Fruit fly (Drosophila melanogaster): ENCODE measurements around the gene CG10347.

Gene CG10347

dm6 chrX:11823003-11823402, 31.7 kb downstream of the CG10347 start (continued):
- no peak for TF ChIP-seq fd59A (GFP tag; optimal IDR thresholded peaks at IDR 0.05)
- peak; percentile 28 for TF ChIP-seq CG31627 (GFP tag; optimal IDR thresholded peaks at IDR 0.05)
- no peak for TF ChIP-seq pdm3 (GFP tag; optimal IDR thresholded peaks at IDR 0.05)
- TF ChIP-seq vri (GFP tag; optimal IDR thresholded peaks at IDR 0.05): peak; percentile 58
- TF ChIP-seq CG3919 (GFP tag; optimal IDR thresholded peaks at IDR 0.05): peak; percentile 5
- peak; percentile 23 for TF ChIP-seq dac (GFP tag; optimal IDR thresholded peaks at IDR 0.05)
- TF ChIP-seq esn (GFP tag; optimal IDR thresholded peaks at IDR 0.05): peak; percentile 20

- TF ChIP-seq achi (GFP tag; optimal IDR thresholded peaks at IDR 0.05) (peak; percentile 21), acj6 (GFP tag; optimal IDR thresholded peaks at IDR 0.05) (no peak), CG34406 (GFP tag; optimal IDR thresholded peaks at IDR 0.05) (peak; percentile 20), Sox15 (GFP tag; optimal IDR thresholded peaks at IDR 0.05) (no peak), Blimp-1 (GFP tag; optimal IDR thresholded peaks at IDR 0.05) (no peak), fd59A (GFP tag; optimal IDR thresholded peaks at IDR 0.05) (no peak), CG15336 (GFP tag; IDR thresholded peaks at IDR 0.05) (no peak), CG9139 (GFP tag; optimal IDR thresholded peaks at IDR 0.05) (no peak), CG32006 (GFP tag; optimal IDR thresholded peaks at IDR 0.05) (peak; percentile 24), CG8319 (GFP tag; optimal IDR thresholded peaks at IDR 0.05) (no peak), topi (GFP tag; optimal IDR thresholded peaks at IDR 0.05) (peak; percentile 12), Eip93F (GFP tag; optimal IDR thresholded peaks at IDR 0.05) (no peak), CG6792 (GFP tag; optimal IDR thresholded peaks at IDR 0.05) (no peak), ss (GFP tag; optimal IDR thresholded peaks at IDR 0.05) (peak in 1 of 2 experiments; percentile 8), Met (GFP tag; optimal IDR thresholded peaks at IDR 0.05) (no peak), Eip75B (GFP tag; optimal IDR thresholded peaks at IDR 0.05) (no peak), CG4318 (GFP tag; optimal IDR thresholded peaks at IDR 0.05) (no peak), CG10669 (GFP tag; optimal IDR thresholded peaks at IDR 0.05) (peak; percentile 4), pdm3 (GFP tag; optimal IDR thresholded peaks at IDR 0.05) (no peak), CG6163 (GFP tag; IDR thresholded peaks at IDR 0.05) (peak; percentile 49; the same call in 1 of the 3 replicates), eg (GFP tag; IDR thresholded peaks at IDR 0.05) (peak; percentile 59; the same call in 1 of the 3 replicates), Hr4 (GFP tag; optimal IDR thresholded peaks at IDR 0.05) (peak; percentile 39), CG8119 (GFP tag; IDR thresholded peaks at IDR 0.05) (peak; percentile 54; the same call in 2 of the 3 replicates), vri (GFP tag; optimal IDR thresholded peaks at IDR 0.05) (peak; percentile 20), salr (GFP tag; optimal IDR thresholded peaks at IDR 0.05) (no peak), Hr39 (GFP tag; optimal IDR thresholded peaks at IDR 0.05) (no peak), CG3032 (tag; optimal IDR thresholded peaks at IDR 0.05) (no peak), CG3919 (GFP tag; optimal IDR thresholded peaks at IDR 0.05) (peak; percentile 14), svp (GFP tag) (peak; percentile 60), Hr38 (GFP tag; optimal IDR thresholded peaks at IDR 0.05) (no peak), Gug (GFP tag; IDR thresholded peaks at IDR 0.05) (no peak), spab (GFP tag; optimal IDR thresholded peaks at IDR 0.05) (no peak), CG1621 (tag; optimal IDR thresholded peaks at IDR 0.05) (no peak), CG10631 (GFP tag; optimal IDR thresholded peaks at IDR 0.05) (no peak), Eip78C (GFP tag) (peak; percentile 54), CG6276 (GFP tag; optimal IDR thresholded peaks at IDR 0.05) (peak; percentile 36), net (GFP tag; optimal IDR thresholded peaks at IDR 0.05) (no peak), dsx (GFP tag; optimal IDR thresholded peaks at IDR 0.05; ENCODE audit: poor library complexity, severe bottlenecking) (no peak), CG6854 (GFP tag; optimal IDR thresholded peaks at IDR 0.05) (no peak), esn (GFP tag; optimal IDR thresholded peaks at IDR 0.05) (peak; percentile 23), fd85E (GFP tag; optimal IDR thresholded peaks at IDR 0.05) (no peak), lz (GFP tag; optimal IDR thresholded peaks at IDR 0.05) (peak; percentile 44), OdsH (GFP tag; optimal IDR thresholded peaks at IDR 0.05) (peak; percentile 11), CG11294 (GFP tag; IDR thresholded peaks at IDR 0.05) (no peak), Ets21C (GFP tag; optimal IDR thresholded peaks at IDR 0.05) (no peak)
These were observed 32.8 kb downstream of the CG10347 start for dm6 chrX:11821946-11822345.
